Worm (Caenorhabditis elegans) whole organism, L1 larva: Measurements from ENCODE around the gene ced-2.

Experiments
- ces-1 ChIP-seq: fragments of 150-350 bp; optimal IDR thresholded peaks from 2 replicates; lab custom pipeline; 2014; ENCODE audit warnings: missing biosample characterization, missing genetic modification reagents, missing genetic modification characterization
- egl-27 ChIP-seq, 2 experiments: fragments of 150-350 bp in 1 of 2; sonication (generic microtip); optimal IDR thresholded peaks; 3 replicates each; lab custom pipeline; 2017 to 2018; ENCODE audit warnings: missing biosample characterization in 2 of 2, missing genetic modification characterization in 2 of 2, missing genetic modification reagents in 2 of 2
- lin-15B ChIP-seq: fragments of 150-350 bp; sonication (generic microtip); optimal IDR thresholded peaks from 3 replicates; lab custom pipeline; 2014; ENCODE audit warnings: missing biosample characterization, missing genetic modification characterization
- lin-39 ChIP-seq: fragments of 150-350 bp; optimal IDR thresholded peaks from 2 replicates; lab custom pipeline; 2014; ENCODE audit warnings: missing biosample characterization, missing genetic modification reagents, missing genetic modification characterization
- pax-3 ChIP-seq: fragments of 200-800 bp; sonication (Bioruptor generic); optimal IDR thresholded peaks from 2 replicates; lab custom pipeline; 2018; ENCODE audit warnings: mild to moderate bottlenecking, missing genetic modification characterization, moderate library complexity, missing compliant biosample characterization
- skn-1 ChIP-seq: fragments of 150-350 bp; optimal IDR thresholded peaks from 2 replicates; lab custom pipeline; 2014; ENCODE audit warnings: missing biosample characterization, missing genetic modification characterization
- unc-62 ChIP-seq: fragments of 150-350 bp; optimal IDR thresholded peaks from 2 replicates; lab custom pipeline; 2014; ENCODE audit warnings: missing biosample characterization, missing genetic modification reagents, missing genetic modification characterization

- TF ChIP-seq pax-3 (tag; lab: Kevin White, UChicago) (no peak), egl-27 (tag; optimal IDR thresholded peaks at IDR 0.05; lab: Kevin White, UChicago) (no peak), lin-39 (tag; lab: Kevin White, UChicago) (peak; percentile 89), unc-62 (no peak), ces-1 (GFP tag; lab: Kevin White, UChicago) (no peak), skn-1 (tag; lab: Kevin White, UChicago) (no peak), lin-15B (tag; lab: Kevin White, UChicago) (no peak)
These were observed 26.6 kb downstream of the ced-2 start, which contains the start of gene nhr-87 for ce11 chrIV:1623712-1624111.
